Worm (Caenorhabditis elegans): Measurements from ENCODE around the gene unc-10.

- TF ChIP-seq flt-1 (GFP tag; IDR thresholded peaks at IDR 0.05) (no peak), F13C5.2 (tag; optimal IDR thresholded peaks at IDR 0.05) (no peak), tbx-11 (GFP tag; IDR thresholded peaks at IDR 0.05) (no peak), ama-1 (optimal IDR thresholded peaks at IDR 0.05) (no peak), ceh-13 (GFP tag; optimal IDR thresholded peaks at IDR 0.05) (no peak), sea-1 (GFP tag; conservative IDR thresholded peaks at IDR 0.05) (no peak)
These were observed 19.6 kb downstream of the unc-10 start, which contains the start of gene lact-1 for ce11 chrX:7260327-7261019.

Data from whole organism, early embryonic.